Fruit fly (Drosophila melanogaster): ENCODE data around the gene CG33285.

DNA sequence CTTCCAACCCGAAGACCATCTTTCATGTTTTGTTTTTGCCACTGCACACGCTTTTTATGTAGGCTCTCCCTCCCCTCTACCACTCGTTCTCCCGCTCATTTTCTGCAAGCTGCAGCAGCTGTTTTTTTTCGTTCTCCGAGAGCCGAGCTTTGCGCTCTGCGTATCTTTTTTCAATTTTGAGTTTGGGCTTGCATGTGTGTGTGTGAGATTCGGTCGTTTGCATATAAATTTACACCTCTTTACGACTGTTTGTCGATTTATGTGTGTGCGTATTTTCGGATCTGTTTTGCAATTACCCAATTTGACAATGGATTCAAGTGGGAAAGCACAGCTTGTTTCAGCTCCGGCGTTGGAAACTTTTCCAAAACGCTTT, 31.2 kb downstream of the CG33285 start:
- TF ChIP-seq maf-S (GFP tag; optimal IDR thresholded peaks at IDR 0.05) (no peak), Nf-YC (tag; optimal IDR thresholded peaks at IDR 0.05) (no peak), CG3847 (GFP tag; IDR thresholded peaks at IDR 0.05) (no peak), Med (GFP tag) (no peak), Doc2 (GFP tag; IDR thresholded peaks at IDR 0.05) (no peak), so (GFP tag; IDR thresholded peaks at IDR 0.05) (no peak)

Measured in whole organism, embryonic.